Worm (Caenorhabditis elegans): Measurements from ENCODE around the gene clc-2.

clc-2 gene

ce11 chrX:7431165-7431564 lies at the start of gene clc-2:
TSS of gene clc-2 (plus strand) at chrX:7431465.
- TF ChIP-seq lin-15B (tag; optimal IDR thresholded peaks at IDR 0.05) (no peak), blmp-1 (tag; optimal IDR thresholded peaks at IDR 0.05) (no peak), nhr-12 (tag; optimal IDR thresholded peaks at IDR 0.05) (no peak), pqm-1 (tag; optimal IDR thresholded peaks at IDR 0.05) (no peak), isw-1 (GFP tag; IDR thresholded peaks at IDR 0.05) (no peak), unc-86 (tag; optimal IDR thresholded peaks at IDR 0.05) (no peak)

- TF ChIP-seq nhr-20 (tag; optimal IDR thresholded peaks at IDR 0.05) (no peak), nhr-12 (tag; optimal IDR thresholded peaks at IDR 0.05) (no peak), dsc-1 (tag; optimal IDR thresholded peaks at IDR 0.05) (no peak), lin-14 (GFP tag; optimal IDR thresholded peaks at IDR 0.05) (no peak), mdl-1 (tag; optimal IDR thresholded peaks at IDR 0.05) (no peak)
Observed at ce11 chrX:7390270-7390669, 41.0 kb upstream of the clc-2 start, which contains the start of gene C10A4.6. TSS of gene C10A4.6 (plus strand) at chrX:7390570.

ce11 chrX:7393167-7393566 lies 38.1 kb upstream of the clc-2 start, which contains the start of gene gad-2:
TSS of gene gad-2 (plus strand) at chrX:7393467.
- no peak for TF ChIP-seq sptf-1 (tag; optimal IDR thresholded peaks at IDR 0.05)
- no peak for TF ChIP-seq pax-3 (tag; optimal IDR thresholded peaks at IDR 0.05)
- TF ChIP-seq hpl-2 (GFP tag; optimal IDR thresholded peaks at IDR 0.05): no peak
- no peak for TF ChIP-seq nhr-71 (tag; optimal IDR thresholded peaks at IDR 0.05)
- no peak for TF ChIP-seq sox-4 (tag; optimal IDR thresholded peaks at IDR 0.05)
- TF ChIP-seq dsc-1 (tag; optimal IDR thresholded peaks at IDR 0.05): no peak
- no peak for TF ChIP-seq F16B12.6 (tag; optimal IDR thresholded peaks at IDR 0.05)
- TF ChIP-seq sup-37 (GFP tag; optimal IDR thresholded peaks at IDR 0.05): no peak
- no peak for TF ChIP-seq isw-1 (GFP tag; IDR thresholded peaks at IDR 0.05)

ce11 chrX:7397935-7398334 lies 33.3 kb upstream of the clc-2 start, which contains the start of gene C10A4.13:
TSS of gene C10A4.13 (minus strand) at chrX:7398035.
- TF ChIP-seq mef-2 (tag; optimal IDR thresholded peaks at IDR 0.05) (no peak), pag-3 (tag; optimal IDR thresholded peaks at IDR 0.05; ENCODE audit: borderline replicate concordance, insufficient read depth) (no peak), F16B12.6 (tag; optimal IDR thresholded peaks at IDR 0.05) (no peak), nhr-20 (tag; optimal IDR thresholded peaks at IDR 0.05) (no peak), ceh-88 (GFP tag; IDR thresholded peaks at IDR 0.05) (no peak), lir-3 (tag; optimal IDR thresholded peaks at IDR 0.05; ENCODE audit: poor library complexity) (no peak), sptf-1 (tag; optimal IDR thresholded peaks at IDR 0.05) (no peak), C34B4.2 (tag; optimal IDR thresholded peaks at IDR 0.05) (no peak), hlh-17 (GFP tag; optimal IDR thresholded peaks at IDR 0.05; ENCODE audit: borderline replicate concordance) (no peak), nhr-47 (tag; optimal IDR thresholded peaks at IDR 0.05) (no peak), nhr-76 (tag; optimal IDR thresholded peaks at IDR 0.05) (no peak), skn-1 (tag; optimal IDR thresholded peaks at IDR 0.05) (no peak), aly-2 (tag; optimal IDR thresholded peaks at IDR 0.05) (no peak), elt-2 (tag; optimal IDR thresholded peaks at IDR 0.05) (no peak), ceh-90 (tag; optimal IDR thresholded peaks at IDR 0.05) (no peak), sup-37 (GFP tag; optimal IDR thresholded peaks at IDR 0.05) (no peak)

- no peak for TF ChIP-seq jun-1 (tag; optimal IDR thresholded peaks at IDR 0.05)
- no peak for TF ChIP-seq blmp-1 (tag; optimal IDR thresholded peaks at IDR 0.05)
- no peak for TF ChIP-seq nhr-85 (tag)
- no peak for TF ChIP-seq nhr-20 (tag; optimal IDR thresholded peaks at IDR 0.05)
- TF ChIP-seq mdl-1 (tag; optimal IDR thresholded peaks at IDR 0.05): no peak
- no peak for TF ChIP-seq C04F5.9 (tag; optimal IDR thresholded peaks at IDR 0.05)
- TF ChIP-seq ceh-90 (tag; optimal IDR thresholded peaks at IDR 0.05): no peak
- no peak for TF ChIP-seq nhr-28 (tag; optimal IDR thresholded peaks at IDR 0.05)
- no peak for TF ChIP-seq nhr-237 (tag; optimal IDR thresholded peaks at IDR 0.05)
- no peak for TF ChIP-seq lir-3 (tag; optimal IDR thresholded peaks at IDR 0.05; ENCODE audit: poor library complexity)
- no peak for TF ChIP-seq nhr-19 (GFP tag; conservative IDR thresholded peaks at IDR 0.05)
- no peak for TF ChIP-seq ets-5 (GFP tag; IDR thresholded peaks at IDR 0.05)
- TF ChIP-seq swsn-7 (tag; optimal IDR thresholded peaks at IDR 0.05): no peak
- TF ChIP-seq F16B12.6 (tag; optimal IDR thresholded peaks at IDR 0.05): no peak
Observed at ce11 chrX:7398584-7398983, 32.7 kb upstream of the clc-2 start, which contains the start of gene C10A4.10. TSS of gene C10A4.10 (plus strand) at chrX:7398884.

All from whole organism, L1 larva.